Worm (Caenorhabditis elegans) whole organism, early embryonic: Measurements from ENCODE around the gene gpd-4.

Experiments used
- ama-1 ChIP-seq: fragments of 150-350 bp; optimal IDR thresholded peaks from 2 replicates; lab custom pipeline; 2014
- ceh-36 ChIP-seq: sonication (generic microtip); optimal IDR thresholded peaks from 2 replicates; lab custom pipeline; 2016; ENCODE audit warnings: missing genetic modification characterization, inconsistent platforms, missing compliant biosample characterization
- flt-1 ChIP-seq: fragments of 200-800 bp; sonication (Bioruptor generic); IDR thresholded peaks from 2 replicates; pipeline ENCODE4 v1.3.6; 2022; ENCODE audit warnings: missing genetic modification characterization, missing compliant biosample characterization
- hmbx-1 ChIP-seq: sonication (generic microtip); optimal IDR thresholded peaks from 2 replicates; lab custom pipeline; 2016; ENCODE audit warnings: mild to moderate bottlenecking, missing genetic modification characterization, missing compliant biosample characterization
- sea-1 ChIP-seq: fragments of 200-800 bp; sonication (Bioruptor generic); conservative IDR thresholded peaks from 2 replicates; pipeline ENCODE4 v1.3.6; 2022; ENCODE audit warnings: missing genetic modification characterization, missing compliant biosample characterization
- tbx-37 ChIP-seq: fragments of 200-800 bp; sonication (Bioruptor generic); conservative IDR thresholded peaks from 2 replicates; pipeline ENCODE4 v1.3.6; 2022; ENCODE audit warnings: missing genetic modification reagents, missing genetic modification characterization, missing compliant biosample characterization

DNA sequence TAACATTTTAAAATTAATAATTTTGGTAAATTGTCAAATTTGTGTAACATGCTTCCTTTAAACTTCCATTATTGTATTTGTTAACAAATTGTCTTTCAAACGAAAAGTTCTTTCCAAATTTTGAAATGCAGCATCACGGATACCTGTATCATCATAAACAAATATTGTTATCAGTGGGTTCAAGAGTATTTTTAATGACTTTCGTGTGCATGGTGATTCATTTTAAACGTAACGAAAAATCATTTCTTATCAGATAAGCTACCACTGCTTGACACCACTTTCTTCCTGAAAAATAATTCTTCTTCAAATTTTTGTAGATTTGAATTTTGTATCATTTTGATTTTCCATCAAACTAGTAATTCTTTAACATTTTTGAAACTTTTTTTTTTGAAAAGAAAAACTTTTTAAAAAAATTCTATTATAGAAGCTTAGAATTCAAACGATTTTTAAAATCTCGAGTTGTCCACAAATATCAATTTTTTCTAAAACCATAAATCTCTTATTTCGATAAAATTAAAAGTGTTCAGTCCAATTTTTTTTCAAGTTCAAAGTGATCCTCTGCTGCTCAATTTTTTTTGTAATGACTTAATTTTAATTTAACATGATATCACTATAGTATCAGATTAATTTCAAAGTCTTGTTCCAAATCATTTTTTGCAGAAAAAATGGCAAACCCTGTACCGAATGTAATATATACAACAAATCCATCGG, 36.6 kb upstream of the gpd-4 start, which contains the start of gene F27E5.9:
- TF ChIP-seq ceh-36 (tag; lab: Kevin White, UChicago) (no peak), ama-1 (lab: Kevin White, UChicago) (no peak), hmbx-1 (tag; lab: Kevin White, UChicago) (no peak), flt-1 (no peak), tbx-37 (GFP tag; lab: Robert Waterston, UW) (no peak), sea-1 (GFP tag; lab: Robert Waterston, UW) (no peak)
